Worm (Caenorhabditis elegans) whole organism, L4 larva: ENCODE data around the gene F59A2.5.

Experiments used
- Y75B8A.6 ChIP-seq: fragments of 200-800 bp; sonication (Bioruptor generic); IDR thresholded peaks from 2 replicates; pipeline ENCODE4 v1.3.6; 2022; ENCODE audit warnings: missing genetic modification reagents, missing genetic modification characterization, missing compliant biosample characterization
- daf-8 ChIP-seq: fragments of 200-800 bp; sonication (Bioruptor generic); IDR thresholded peaks from 2 replicates; pipeline ENCODE4 v1.3.6; 2022; ENCODE audit warnings: missing genetic modification characterization, missing compliant biosample characterization
- hif-1 ChIP-seq, 2 experiments: sonication (generic microtip); optimal IDR thresholded peaks; 2 replicates each; lab custom pipeline; 2016 to 2017; ENCODE audit warnings: missing compliant biosample characterization in 2 of 2, missing genetic modification characterization in 2 of 2, missing genetic modification reagents in 2 of 2, missing genotype in 2 of 2, mild to moderate bottlenecking in 1 of 2
- jun-1 ChIP-seq: fragments of 150-350 bp; optimal IDR thresholded peaks from 2 replicates; lab custom pipeline; 2014; ENCODE audit warnings: missing biosample characterization, missing genetic modification reagents, missing genetic modification characterization
- lim-7 ChIP-seq: fragments of 200-800 bp; sonication (Bioruptor generic); IDR thresholded peaks from 2 replicates; pipeline ENCODE4 v1.3.6; 2022; ENCODE audit warnings: missing genetic modification characterization, missing compliant biosample characterization
- lin-13 ChIP-seq: fragments of 150-350 bp; optimal IDR thresholded peaks from 2 replicates; lab custom pipeline; 2014; ENCODE audit warnings: missing biosample characterization, missing genetic modification reagents, missing genetic modification characterization
- mxl-2 ChIP-seq: fragments of 200-800 bp; sonication (Bioruptor generic); conservative IDR thresholded peaks from 2 replicates; pipeline ENCODE4 v1.3.6; 2022; ENCODE audit warnings: missing genetic modification reagents, missing genetic modification characterization, missing compliant biosample characterization
- nhr-11 ChIP-seq: fragments of 150-350 bp; optimal IDR thresholded peaks from 2 replicates; lab custom pipeline; 2014; ENCODE audit warnings: missing biosample characterization, missing genetic modification characterization
- nhr-237 ChIP-seq: sonication (generic microtip); optimal IDR thresholded peaks from 2 replicates; lab custom pipeline; 2017; ENCODE audit warnings: missing biosample characterization, missing genetic modification characterization
- pha-4 ChIP-seq, 2 experiments: fragments of 150-350 bp in 1 of 2; fragments of 200-800 bp in 1 of 2; sonication (Bioruptor generic) in 1 of 2; IDR thresholded peaks in 1 of 2; optimal IDR thresholded peaks in 1 of 2; 2 replicates each; pipeline versions ENCODE4 v1.3.6 to Lab custom; 2014 to 2022; ENCODE audit warnings: missing genetic modification characterization in 2 of 2, missing genetic modification reagents in 2 of 2, missing biosample characterization in 1 of 2, missing compliant biosample characterization in 1 of 2
- sdz-12 ChIP-seq: fragments of 200-800 bp; sonication (Bioruptor generic); optimal IDR thresholded peaks from 2 replicates; lab custom pipeline; 2018; ENCODE audit warnings: mild to moderate bottlenecking, missing genetic modification characterization, missing compliant biosample characterization
- snpc-4 ChIP-seq: fragments of 150-350 bp; optimal IDR thresholded peaks from 2 replicates; lab custom pipeline; 2014; ENCODE audit warnings: missing biosample characterization, missing genetic modification characterization
- vab-7 ChIP-seq: fragments of 200-800 bp; sonication (Bioruptor generic); IDR thresholded peaks from 2 replicates; pipeline ENCODE4 v1.3.6; 2022; ENCODE audit warnings: missing genetic modification reagents, missing genetic modification characterization, missing compliant biosample characterization

DNA sequence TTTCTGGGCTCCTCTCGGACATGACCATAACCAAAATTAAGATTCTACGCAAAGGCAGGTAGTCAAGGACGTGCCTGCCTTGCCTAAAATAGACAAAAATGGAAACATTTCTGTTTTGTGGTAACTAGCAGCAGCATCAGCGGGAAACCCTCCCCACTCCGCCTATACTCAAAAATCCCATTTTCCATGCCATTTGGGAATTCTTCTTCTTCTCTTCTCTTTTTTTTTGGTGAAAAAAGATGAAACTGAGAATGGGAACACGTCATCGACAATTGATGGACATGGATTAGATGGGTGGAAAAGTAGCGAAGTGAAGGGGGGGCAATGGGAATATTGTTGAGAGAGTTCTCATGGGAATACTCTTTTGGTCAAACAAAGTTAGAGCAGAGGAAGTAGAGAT, 32.5 kb downstream of the F59A2.5 start:
- TF ChIP-seq daf-8 (GFP tag; lab: Robert Waterston, UW) (no peak), vab-7 (GFP tag; lab: Robert Waterston, UW) (no peak), lin-13 (GFP tag; lab: Kevin White, UChicago) (no peak), mxl-2 (no peak), snpc-4 (tag; lab: Kevin White, UChicago) (no peak), sdz-12 (GFP tag; lab: Kevin White, UChicago) (no peak), nhr-11 (tag; lab: Kevin White, UChicago) (no peak), jun-1 (tag; lab: Kevin White, UChicago) (no peak), pha-4 (GFP tag; IDR thresholded peaks at IDR 0.05; lab: Robert Waterston, UW) (no peak), pha-4 (tag; optimal IDR thresholded peaks at IDR 0.05; lab: Kevin White, UChicago) (no peak), Y75B8A.6 (no peak), nhr-237 (tag; lab: Kevin White, UChicago) (no peak), hif-1 (tag; optimal IDR thresholded peaks at IDR 0.05; lab: Kevin White, UChicago) (no peak), lim-7 (GFP tag; lab: Robert Waterston, UW) (no peak)
